Worm (Caenorhabditis elegans): ENCODE measurements around the gene hil-1.

DNA sequence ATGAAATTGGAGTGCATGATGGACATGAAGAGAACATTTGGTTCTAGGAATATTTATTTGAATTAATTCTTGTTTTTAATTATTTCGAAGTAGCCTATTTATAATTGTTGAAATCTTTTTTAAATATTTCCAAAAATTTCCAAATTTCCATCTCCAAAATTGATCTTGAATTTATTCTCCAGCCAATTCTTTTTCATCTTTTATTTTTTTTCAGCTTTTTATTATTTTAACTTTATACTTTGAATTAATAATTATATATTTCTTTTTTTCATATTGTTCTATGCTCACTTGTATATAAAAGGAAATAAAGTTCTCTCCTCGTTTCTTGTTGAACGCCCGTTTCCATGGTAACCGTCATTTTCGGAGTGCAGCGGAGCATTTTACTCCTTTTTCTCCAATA is 30.4 kb downstream of the hil-1 start, which contains the start of gene xbx-1:
- no peak for TF ChIP-seq M03D4.4 (tag; optimal IDR thresholded peaks at IDR 0.05)
- no peak for TF ChIP-seq hlh-1 (tag; optimal IDR thresholded peaks at IDR 0.05)
- no peak for TF ChIP-seq unc-62 (GFP tag; optimal IDR thresholded peaks at IDR 0.05)
- no peak for TF ChIP-seq elt-3 (tag; optimal IDR thresholded peaks at IDR 0.05)
- TF ChIP-seq sptf-1 (tag; optimal IDR thresholded peaks at IDR 0.05): no peak
- no peak for TF ChIP-seq unc-39 (tag; optimal IDR thresholded peaks at IDR 0.05)
- TF ChIP-seq nhr-237 (tag; optimal IDR thresholded peaks at IDR 0.05): no peak
- TF ChIP-seq blmp-1 (tag; optimal IDR thresholded peaks at IDR 0.05): no peak
